Worm (Caenorhabditis elegans) whole organism, L2 larva: ENCODE results near the gene F11G11.4.

Source experiments
- gmeb-1 ChIP-seq: fragments of 150-350 bp; optimal IDR thresholded peaks from 2 replicates; lab custom pipeline; 2014; ENCODE audit warnings: missing biosample characterization, missing genetic modification characterization
- nhr-12 ChIP-seq: fragments of 150-350 bp; optimal IDR thresholded peaks from 2 replicates; lab custom pipeline; 2014; ENCODE audit warnings: missing biosample characterization, missing genetic modification characterization
- unc-55 ChIP-seq: fragments of 150-350 bp; sonication (generic microtip); optimal IDR thresholded peaks from 3 replicates; lab custom pipeline; 2014; ENCODE audit warnings: missing biosample characterization, missing genetic modification reagents, missing genetic modification characterization

DNA sequence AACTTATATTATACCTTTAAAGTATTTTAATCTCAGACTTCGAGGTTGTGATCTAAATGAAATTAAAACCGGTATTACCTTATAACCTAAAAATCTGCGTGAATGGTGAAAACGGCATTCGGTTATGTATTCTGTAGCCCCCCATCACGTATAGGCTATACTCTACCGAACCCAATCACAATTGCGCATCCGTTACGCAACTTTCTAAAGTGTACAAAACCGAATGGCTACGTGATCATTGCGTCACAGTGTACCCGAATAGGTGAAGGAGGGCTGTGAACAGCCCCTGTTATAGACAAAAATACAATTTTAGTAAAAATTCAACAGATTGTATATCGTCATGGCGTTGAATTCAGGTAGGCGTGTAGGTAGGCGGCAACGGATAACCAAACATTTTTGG, 37.8 kb upstream of the F11G11.4 start:
- no peak for TF ChIP-seq gmeb-1 (tag; lab: Kevin White, UChicago)
- no peak for TF ChIP-seq unc-55 (GFP tag; lab: Kevin White, UChicago)
- TF ChIP-seq nhr-12 (tag; lab: Kevin White, UChicago) = no peak
